Worm (Caenorhabditis elegans): ENCODE data around the gene nrsn-1.

ce11 chrV:3682553-3682952, 33.2 kb downstream of the nrsn-1 start, which contains the start of gene W08A12.3:
- no peak for TF ChIP-seq egrh-3 (GFP tag; IDR thresholded peaks at IDR 0.05)
- TF ChIP-seq rpc-1 (optimal IDR thresholded peaks at IDR 0.05) = no peak
- TF ChIP-seq rpc-1 (tag; optimal IDR thresholded peaks at IDR 0.05) = no peak
- no peak for TF ChIP-seq F10E7.11 (tag; optimal IDR thresholded peaks at IDR 0.05)
- no peak for TF ChIP-seq unc-62 (GFP tag; optimal IDR thresholded peaks at IDR 0.05)
- TF ChIP-seq bed-2 (GFP tag; IDR thresholded peaks at IDR 0.05) = no peak
- no peak for TF ChIP-seq F57A8.1 (GFP tag; optimal IDR thresholded peaks at IDR 0.05)
- TF ChIP-seq ama-1 (optimal IDR thresholded peaks at IDR 0.05) = no peak
- TF ChIP-seq ama-1 (GFP tag; optimal IDR thresholded peaks at IDR 0.05) = no peak
- TF ChIP-seq pha-4 (tag; optimal IDR thresholded peaks at IDR 0.05) = no peak
- TF ChIP-seq him-1 (tag; optimal IDR thresholded peaks at IDR 0.05) = no peak
- no peak for TF ChIP-seq chd-7 (tag; optimal IDR thresholded peaks at IDR 0.05)
